Worm (Caenorhabditis elegans) whole organism, late embryonic: ENCODE data around the gene str-19.
A peak's percentile ranks its signal among the peaks of the same experiment; 100 is the strongest.

Source experiments
- C08G9.2 ChIP-seq: sonication (generic microtip); optimal IDR thresholded peaks from 2 replicates; lab custom pipeline; 2016; ENCODE audit warnings: mild to moderate bottlenecking, missing genetic modification characterization, moderate library complexity, missing compliant biosample characterization
- C38D4.7 ChIP-seq: fragments of 200-800 bp; sonication (Bioruptor generic); optimal IDR thresholded peaks from 2 replicates; lab custom pipeline; 2018; ENCODE audit warnings: mild to moderate bottlenecking, missing genetic modification characterization, moderate library complexity, missing compliant biosample characterization
- F13H6.1 ChIP-seq: sonication (generic microtip); optimal IDR thresholded peaks from 2 replicates; lab custom pipeline; 2016; ENCODE audit warnings: missing genetic modification characterization, missing compliant biosample characterization
- K02D7.2 ChIP-seq: sonication (generic microtip); optimal IDR thresholded peaks from 2 replicates; lab custom pipeline; 2017; ENCODE audit warnings: mild to moderate bottlenecking, missing genetic modification characterization, missing compliant biosample characterization
- K09A11.1 ChIP-seq: sonication (generic microtip); optimal IDR thresholded peaks from 2 replicates; lab custom pipeline; 2017; ENCODE audit warnings: antibody characterized with exemption, mild to moderate bottlenecking, missing genetic modification characterization, missing compliant biosample characterization; ENCODE audit not compliant: insufficient read depth
- T23F11.4 ChIP-seq: fragments of 200-800 bp; sonication (Bioruptor generic); optimal IDR thresholded peaks from 2 replicates; lab custom pipeline; 2018; ENCODE audit warnings: mild to moderate bottlenecking, missing genetic modification characterization, missing compliant biosample characterization
- ama-1 ChIP-seq: fragments of 150-350 bp; optimal IDR thresholded peaks from 2 replicates; lab custom pipeline; 2014
- ceh-18 ChIP-seq: sonication (generic microtip); optimal IDR thresholded peaks from 2 replicates; lab custom pipeline; 2016; ENCODE audit warnings: missing genetic modification characterization, missing compliant biosample characterization
- ceh-2 ChIP-seq: sonication (generic microtip); optimal IDR thresholded peaks from 2 replicates; lab custom pipeline; 2016; ENCODE audit warnings: missing genotype, missing genetic modification characterization, missing compliant biosample characterization
- ceh-31 ChIP-seq: sonication (generic microtip); optimal IDR thresholded peaks from 2 replicates; lab custom pipeline; 2016; ENCODE audit warnings: missing genetic modification characterization, missing compliant biosample characterization
- ceh-34 ChIP-seq: sonication (generic microtip); optimal IDR thresholded peaks from 2 replicates; lab custom pipeline; 2016; ENCODE audit warnings: mild to moderate bottlenecking, missing genetic modification characterization, missing compliant biosample characterization
- ceh-45 ChIP-seq: fragments of 200-800 bp; sonication (Bioruptor generic); IDR thresholded peaks from 2 replicates; pipeline ENCODE4 v1.3.6; 2022; ENCODE audit warnings: missing genetic modification reagents, missing genetic modification characterization, missing compliant biosample characterization
- ceh-48 ChIP-seq: sonication (generic microtip); optimal IDR thresholded peaks from 2 replicates; lab custom pipeline; 2016; ENCODE audit warnings: missing genetic modification characterization, inconsistent platforms, missing compliant biosample characterization
- ceh-6 ChIP-seq: fragments of 200-800 bp; sonication (Bioruptor generic); optimal IDR thresholded peaks from 2 replicates; lab custom pipeline; 2018; ENCODE audit warnings: mild to moderate bottlenecking, missing genetic modification characterization, missing compliant biosample characterization
- ceh-9 ChIP-seq: sonication (generic microtip); optimal IDR thresholded peaks from 2 replicates; lab custom pipeline; 2016; ENCODE audit warnings: mild to moderate bottlenecking, missing genetic modification characterization, inconsistent platforms, missing compliant biosample characterization
- che-1 ChIP-seq: sonication (generic microtip); optimal IDR thresholded peaks from 2 replicates; lab custom pipeline; 2016; ENCODE audit warnings: mild to moderate bottlenecking, missing genetic modification characterization, missing compliant biosample characterization
- dve-1 ChIP-seq: sonication (generic microtip); optimal IDR thresholded peaks from 2 replicates; lab custom pipeline; 2017; ENCODE audit warnings: antibody characterized with exemption, mild to moderate bottlenecking, missing genetic modification characterization, missing compliant biosample characterization
- elt-4 ChIP-seq: sonication (generic microtip); optimal IDR thresholded peaks from 2 replicates; lab custom pipeline; 2016; ENCODE audit warnings: missing genetic modification characterization, missing compliant biosample characterization
- eyg-1 ChIP-seq: sonication (generic microtip); optimal IDR thresholded peaks from 2 replicates; lab custom pipeline; 2016; ENCODE audit warnings: missing genotype, missing genetic modification characterization, missing compliant biosample characterization
- fax-1 ChIP-seq: sonication (generic microtip); optimal IDR thresholded peaks from 2 replicates; lab custom pipeline; 2016; ENCODE audit warnings: missing genotype, missing genetic modification characterization, missing compliant biosample characterization
- fkh-10 ChIP-seq: fragments of 150-350 bp; optimal IDR thresholded peaks from 2 replicates; lab custom pipeline; 2014; ENCODE audit warnings: missing biosample characterization, missing genetic modification reagents, missing genetic modification characterization
- hlh-13 ChIP-seq: fragments of 200-800 bp; sonication (Bioruptor generic); optimal IDR thresholded peaks from 2 replicates; lab custom pipeline; 2018; ENCODE audit warnings: mild to moderate bottlenecking, missing genetic modification characterization, missing compliant biosample characterization
- hlh-15 ChIP-seq: sonication (generic microtip); optimal IDR thresholded peaks from 2 replicates; lab custom pipeline; 2016; ENCODE audit warnings: missing genetic modification characterization, missing compliant biosample characterization
- hlh-8 ChIP-seq: sonication (generic microtip); optimal IDR thresholded peaks from 2 replicates; lab custom pipeline; 2016; ENCODE audit warnings: missing genotype, missing genetic modification characterization, missing compliant biosample characterization
- lim-6 ChIP-seq: sonication (generic microtip); optimal IDR thresholded peaks from 2 replicates; lab custom pipeline; 2016; ENCODE audit warnings: missing genetic modification characterization, missing compliant biosample characterization
- madf-2 ChIP-seq: sonication (generic microtip); optimal IDR thresholded peaks from 2 replicates; lab custom pipeline; 2017; ENCODE audit warnings: missing genetic modification characterization, missing compliant biosample characterization
- mec-3 ChIP-seq: sonication (generic microtip); optimal IDR thresholded peaks from 2 replicates; lab custom pipeline; 2016; ENCODE audit warnings: borderline replicate concordance, missing genetic modification characterization, missing compliant biosample characterization
- nfya-1 ChIP-seq: sonication (generic microtip); optimal IDR thresholded peaks from 2 replicates; lab custom pipeline; 2017; ENCODE audit warnings: missing genetic modification characterization, mild to moderate bottlenecking, missing compliant biosample characterization, antibody characterized with exemption, moderate library complexity
- nhr-11 ChIP-seq: fragments of 150-350 bp; optimal IDR thresholded peaks from 2 replicates; lab custom pipeline; 2014; ENCODE audit warnings: missing biosample characterization, missing genetic modification characterization
- nhr-232 ChIP-seq: sonication (generic microtip); optimal IDR thresholded peaks from 2 replicates; lab custom pipeline; 2016; ENCODE audit warnings: missing genetic modification characterization, missing compliant biosample characterization
- npax-4 ChIP-seq: sonication (generic microtip); optimal IDR thresholded peaks from 2 replicates; lab custom pipeline; 2016; ENCODE audit warnings: missing genetic modification characterization, missing compliant biosample characterization
- pag-3 ChIP-seq: sonication (generic microtip); optimal IDR thresholded peaks from 2 replicates; lab custom pipeline; 2016; ENCODE audit warnings: missing compliant biosample characterization, missing genetic modification characterization, borderline replicate concordance
- pat-9 ChIP-seq: fragments of 200-800 bp; sonication (Bioruptor generic); optimal IDR thresholded peaks from 2 replicates; lab custom pipeline; 2018; ENCODE audit warnings: mild to moderate bottlenecking, missing genetic modification characterization, moderate library complexity, missing compliant biosample characterization
- pax-1 ChIP-seq: fragments of 150-350 bp; optimal IDR thresholded peaks from 2 replicates; lab custom pipeline; 2014; ENCODE audit warnings: missing biosample characterization, missing genetic modification characterization
- pros-1 ChIP-seq: fragments of 150-350 bp; optimal IDR thresholded peaks from 2 replicates; lab custom pipeline; 2014; ENCODE audit warnings: missing biosample characterization, missing genetic modification reagents, missing genetic modification characterization
- ref-2 ChIP-seq: sonication (generic microtip); optimal IDR thresholded peaks from 2 replicates; lab custom pipeline; 2016; ENCODE audit warnings: missing genetic modification characterization, missing compliant biosample characterization
- sox-2 ChIP-seq: fragments of 200-800 bp; sonication (Bioruptor generic); IDR thresholded peaks from 2 replicates; pipeline ENCODE4 v1.3.6; 2022; ENCODE audit warnings: missing genetic modification reagents, missing genetic modification characterization, missing compliant biosample characterization
- sox-4 ChIP-seq: sonication (generic microtip); optimal IDR thresholded peaks from 2 replicates; lab custom pipeline; 2017; ENCODE audit warnings: mild to moderate bottlenecking, missing genetic modification characterization, inconsistent platforms, missing compliant biosample characterization
- tbx-7 ChIP-seq: sonication (generic microtip); optimal IDR thresholded peaks from 2 replicates; lab custom pipeline; 2016; ENCODE audit warnings: missing genotype, missing genetic modification characterization, missing compliant biosample characterization
- ttx-3 ChIP-seq: sonication (generic microtip); optimal IDR thresholded peaks from 2 replicates; lab custom pipeline; 2016; ENCODE audit warnings: missing genetic modification reagents, missing genetic modification characterization, missing compliant biosample characterization
- unc-3 ChIP-seq, 2 experiments: fragments of 200-800 bp in 1 of 2; sonication (Bioruptor generic) in 1 of 2; sonication (generic microtip) in 1 of 2; conservative IDR thresholded peaks in 1 of 2; optimal IDR thresholded peaks in 1 of 2; 2 replicates each; pipeline versions ENCODE4 v1.3.6 to Lab custom; 2016 to 2022; ENCODE audit warnings: missing compliant biosample characterization in 2 of 2, missing genetic modification characterization in 2 of 2, missing genetic modification reagents in 1 of 2
- unc-42 ChIP-seq: sonication (generic microtip); optimal IDR thresholded peaks from 2 replicates; lab custom pipeline; 2016; ENCODE audit warnings: missing genotype, missing genetic modification characterization, missing compliant biosample characterization
- unc-55 ChIP-seq: sonication (generic microtip); optimal IDR thresholded peaks from 2 replicates; lab custom pipeline; 2017; ENCODE audit warnings: missing biosample characterization, missing genetic modification reagents, missing genetic modification characterization
- ztf-16 ChIP-seq: sonication (generic microtip); optimal IDR thresholded peaks from 2 replicates; lab custom pipeline; 2017; ENCODE audit warnings: missing genetic modification characterization, missing compliant biosample characterization

Gene str-19

ce11 chrV:15773141-15773540 is 28.9 kb upstream of the str-19 start, which contains the start of gene nhr-60:
Gene nhr-60 (minus strand): TSS chrV:15773241.
- TF ChIP-seq C08G9.2 (tag; lab: Kevin White, UChicago) (no peak), hlh-15 (tag; lab: Kevin White, UChicago) (no peak), ref-2 (no peak), mec-3 (no peak), ceh-18 (tag; lab: Kevin White, UChicago) (no peak), pag-3 (tag; lab: Kevin White, UChicago) (no peak)

- TF ChIP-seq K02D7.2 (tag; lab: Kevin White, UChicago) (no peak), pag-3 (tag; lab: Kevin White, UChicago) (no peak), sox-2 (GFP tag; lab: Robert Waterston, UW) (no peak), hlh-13 (GFP tag; lab: Kevin White, UChicago) (no peak), hlh-15 (tag; lab: Kevin White, UChicago) (no peak), C08G9.2 (tag; lab: Kevin White, UChicago) (no peak), ceh-18 (tag; lab: Kevin White, UChicago) (no peak), nfya-1 (no peak), elt-4 (tag; lab: Kevin White, UChicago) (no peak), F13H6.1 (no peak), mec-3 (no peak), nhr-11 (tag; lab: Kevin White, UChicago) (no peak)
These were observed 24.8 kb upstream of the str-19 start, which contains the start of gene F57A10.4 for ce11 chrV:15769072-15769471. Gene F57A10.4 (plus strand): TSS chrV:15769438.

ce11 chrV:15767385-15767784 is 23.1 kb upstream of the str-19 start:
- TF ChIP-seq ceh-45, result 0 out of 2 replicates have a peak, but pooled peaks have one; percentile 37

ce11 chrV:15766122-15766594 is 21.9 kb upstream of the str-19 start, which contains the start of the genes haf-3 and F57A10.2:
Gene haf-3 (minus strand): TSS chrV:15766172.
Gene F57A10.2 (plus strand): TSS chrV:15766575.
- TF ChIP-seq nfya-1 (peak; percentile 77), madf-2 (no peak), C08G9.2 (tag; lab: Kevin White, UChicago) (no peak), ref-2 (no peak), pros-1 (tag; lab: Kevin White, UChicago) (no peak), F13H6.1 (no peak), fax-1 (no peak), lim-6 (tag; lab: Kevin White, UChicago) (no peak), ceh-45 (no peak), C38D4.7 (no peak), hlh-8 (tag; lab: Kevin White, UChicago) (no peak), pat-9 (tag; lab: Kevin White, UChicago) (peak; percentile 14), T23F11.4 (GFP tag; lab: Kevin White, UChicago) (no peak), ceh-48 (tag; lab: Kevin White, UChicago) (no peak), che-1 (tag; lab: Kevin White, UChicago) (no peak), elt-4 (tag; lab: Kevin White, UChicago) (no peak), unc-42 (peak; percentile 76), unc-3 (GFP tag; conservative IDR thresholded peaks at IDR 0.05; lab: Robert Waterston, UW) (no peak), unc-3 (tag; optimal IDR thresholded peaks at IDR 0.05; lab: Kevin White, UChicago) (peak; percentile 13), ceh-6 (GFP tag; lab: Kevin White, UChicago) (no peak), ceh-2 (no peak), K09A11.1 (no peak), eyg-1 (tag; lab: Kevin White, UChicago) (no peak), npax-4 (tag; lab: Kevin White, UChicago) (no peak), ceh-31 (tag; lab: Kevin White, UChicago) (no peak), ceh-34 (tag; lab: Kevin White, UChicago) (peak; percentile 4), ceh-18 (tag; lab: Kevin White, UChicago) (peak; percentile 32), tbx-7 (tag; lab: Kevin White, UChicago) (no peak), dve-1 (tag; lab: Kevin White, UChicago) (peak; percentile 52), sox-4 (no peak), nhr-232 (tag; lab: Kevin White, UChicago) (no peak), nhr-11 (tag; lab: Kevin White, UChicago) (no peak), fkh-10 (no peak), ztf-16 (tag; lab: Kevin White, UChicago) (peak; percentile 10), unc-55 (peak; percentile 39), pax-1 (tag; lab: Kevin White, UChicago) (no peak), ama-1 (lab: Kevin White, UChicago) (no peak), ceh-9 (no peak), ttx-3 (tag; lab: Kevin White, UChicago) (peak; percentile 2)
